Fruit fly (Drosophila melanogaster) whole organism, embryonic: ENCODE measurements around the gene scaf6.

Experiments
- BtbVII ChIP-seq: fragments of 200-800 bp; sonication (Bioruptor generic); optimal IDR thresholded peaks from 3 replicates; lab custom pipeline; 2017; ENCODE audit warnings: missing biosample characterization, mild to moderate bottlenecking, missing genetic modification characterization
- CG34422 ChIP-seq: fragments of 200-800 bp; sonication (Bioruptor generic); IDR thresholded peaks from 3 replicates; pipeline ENCODE4 v1.3.6; 2022; ENCODE audit warnings: missing biosample characterization, missing genetic modification characterization
- CG7987 ChIP-seq: fragments of 200-800 bp; sonication (Bioruptor generic); optimal IDR thresholded peaks from 2 replicates; lab custom pipeline; 2018; ENCODE audit warnings: missing biosample characterization, mild to moderate bottlenecking, missing genetic modification characterization, moderate library complexity
- CTCF ChIP-seq: fragments of 200-800 bp; sonication (Bioruptor generic); optimal IDR thresholded peaks from 2 replicates; lab custom pipeline; 2017; ENCODE audit warnings: missing biosample characterization, mild to moderate bottlenecking, missing genetic modification characterization, moderate library complexity
- CkIIα-i1 ChIP-seq: fragments of 200-800 bp; sonication (Bioruptor generic); IDR thresholded peaks from 2 replicates; pipeline ENCODE4 v1.3.6; 2022; ENCODE audit warnings: missing biosample characterization, missing genetic modification characterization
- Spps ChIP-seq: fragments of 200-800 bp; sonication (Bioruptor generic); optimal IDR thresholded peaks from 2 replicates; lab custom pipeline; 2018; ENCODE audit warnings: missing biosample characterization, mild to moderate bottlenecking, missing genetic modification characterization
- Xrp1 ChIP-seq: fragments of 200-800 bp; sonication (Bioruptor generic); IDR thresholded peaks from 2 replicates; pipeline ENCODE4 v1.3.6; 2022; ENCODE audit warnings: missing biosample characterization, missing genetic modification characterization
- ara ChIP-seq: fragments of 200-800 bp; sonication (Bioruptor generic); IDR thresholded peaks from 2 replicates; pipeline ENCODE4 v1.3.6; 2022; ENCODE audit warnings: missing biosample characterization, missing genetic modification characterization
- gsb-n ChIP-seq: fragments of 200-800 bp; sonication (Bioruptor generic); optimal IDR thresholded peaks from 3 replicates; lab custom pipeline; 2018; ENCODE audit warnings: missing biosample characterization, mild to moderate bottlenecking, missing genetic modification characterization
- lab ChIP-seq: fragments of 200-800 bp; sonication (Bioruptor generic); optimal IDR thresholded peaks from 3 replicates; lab custom pipeline; 2017; ENCODE audit warnings: missing biosample characterization, missing genetic modification characterization, mild to moderate bottlenecking, moderate library complexity, missing genetic modification reagents
- slp2 ChIP-seq: fragments of 200-800 bp; sonication (Bioruptor generic); optimal IDR thresholded peaks from 2 replicates; lab custom pipeline; 2016; ENCODE audit warnings: missing biosample characterization, missing genetic modification characterization
- twi ChIP-seq: fragments of 200-800 bp; optimal IDR thresholded peaks from 2 replicates; lab custom pipeline; 2019; ENCODE audit warnings: missing biosample characterization, mild to moderate bottlenecking, missing genetic modification characterization, moderate library complexity
- usp ChIP-seq: fragments of >200 bp; optimal IDR thresholded peaks from 2 replicates; lab custom pipeline; 2017; ENCODE audit warnings: missing biosample characterization, missing genetic modification characterization

- TF ChIP-seq gsb-n, result no peak
- no peak for TF ChIP-seq lab (GFP tag; lab: Kevin White, UChicago)
- no peak for TF ChIP-seq CkIIα-i1 (GFP tag; lab: Robert Waterston, UW)
- no peak for TF ChIP-seq BtbVII (GFP tag; lab: Kevin White, UChicago)
- no peak for TF ChIP-seq CTCF (GFP tag; lab: Kevin White, UChicago)
- TF ChIP-seq Xrp1 (GFP tag; lab: Robert Waterston, UW), result no peak
- TF ChIP-seq CG7987 (GFP tag; lab: Kevin White, UChicago), result no peak
- no peak for TF ChIP-seq ara
- no peak for TF ChIP-seq slp2 (GFP tag; lab: Kevin White, UChicago)
- TF ChIP-seq CG34422, result no peak
- TF ChIP-seq Spps, result no peak
- no peak for TF ChIP-seq twi (tag; lab: Kevin White, UChicago)
- no peak for TF ChIP-seq usp (GFP tag; lab: Kevin White, UChicago)
These were observed 7.6 kb upstream of the scaf6 start for dm6 chr3L:17049912-17050345.
